Fruit fly (Drosophila melanogaster) whole organism, embryonic: ENCODE measurements around the gene Sfp33A3.

ENCODE experiments used
- Blimp-1 ChIP-seq: fragments of 200-800 bp; sonication (Bioruptor generic); optimal IDR thresholded peaks from 3 replicates; lab custom pipeline; 2018; ENCODE audit warnings: missing biosample characterization, missing genetic modification characterization, mild to moderate bottlenecking, moderate library complexity, missing genetic modification reagents
- CG10565 ChIP-seq: fragments of 200-800 bp; sonication (Bioruptor generic); optimal IDR thresholded peaks from 3 replicates; lab custom pipeline; 2016; ENCODE audit warnings: missing biosample characterization, mild to moderate bottlenecking, missing genetic modification characterization
- CG10979 ChIP-seq: fragments of 200-800 bp; sonication (Bioruptor generic); optimal IDR thresholded peaks from 2 replicates; lab custom pipeline; 2018; ENCODE audit warnings: missing biosample characterization, mild to moderate bottlenecking, missing genetic modification characterization, moderate library complexity
- CG1233 ChIP-seq: fragments of 200-800 bp; sonication (Bioruptor generic); optimal IDR thresholded peaks from 4 replicates; lab custom pipeline; 2018; ENCODE audit warnings: missing biosample characterization, mild to moderate bottlenecking, missing genetic modification characterization
- CG13287 ChIP-seq: fragments of 200-800 bp; sonication (Bioruptor generic); IDR thresholded peaks from 2 replicates; pipeline ENCODE4 v1.3.6; 2022; ENCODE audit warnings: missing biosample characterization, missing genetic modification characterization; ENCODE audit not compliant: partially characterized antibody
- CG1602 ChIP-seq: fragments of 200-800 bp; sonication (Bioruptor generic); optimal IDR thresholded peaks from 3 replicates; lab custom pipeline; 2016; ENCODE audit warnings: missing biosample characterization, missing genetic modification characterization
- CG1603 ChIP-seq: fragments of 200-800 bp; sonication (Bioruptor generic); optimal IDR thresholded peaks from 2 replicates; lab custom pipeline; 2019; ENCODE audit warnings: missing biosample characterization, mild to moderate bottlenecking, missing genetic modification characterization, moderate library complexity
- CG1647 ChIP-seq: fragments of 200-800 bp; sonication (Bioruptor generic); optimal IDR thresholded peaks from 3 replicates; lab custom pipeline; 2016; ENCODE audit warnings: missing biosample characterization, missing genetic modification characterization
- CG2116 ChIP-seq: fragments of 200-800 bp; sonication (Bioruptor generic); optimal IDR thresholded peaks from 3 replicates; lab custom pipeline; 2018; ENCODE audit warnings: missing biosample characterization, mild to moderate bottlenecking, missing genetic modification characterization
- CG34224 ChIP-seq: fragments of 200-800 bp; sonication (Bioruptor generic); IDR thresholded peaks from 3 replicates; pipeline ENCODE4 v1.3.6; 2022; ENCODE audit warnings: missing biosample characterization, missing genetic modification characterization; ENCODE audit not compliant: partially characterized antibody
- CG34422 ChIP-seq: fragments of 200-800 bp; sonication (Bioruptor generic); IDR thresholded peaks from 3 replicates; pipeline ENCODE4 v1.3.6; 2022; ENCODE audit warnings: missing biosample characterization, missing genetic modification characterization
- CG5180 ChIP-seq: fragments of 200-800 bp; sonication (Bioruptor generic); optimal IDR thresholded peaks from 3 replicates; lab custom pipeline; 2017; ENCODE audit warnings: missing biosample characterization, missing genetic modification characterization, mild to moderate bottlenecking, moderate library complexity, missing genetic modification reagents
- CG6654 ChIP-seq: fragments of 200-800 bp; sonication (Bioruptor generic); optimal IDR thresholded peaks from 2 replicates; lab custom pipeline; 2017; ENCODE audit warnings: missing biosample characterization, mild to moderate bottlenecking, missing genetic modification characterization
- CG6683 ChIP-seq: fragments of 200-800 bp; sonication (Bioruptor generic); optimal IDR thresholded peaks from 2 replicates; lab custom pipeline; 2017; ENCODE audit warnings: missing biosample characterization, mild to moderate bottlenecking, missing genetic modification characterization, missing genetic modification reagents
- CG9727 ChIP-seq: fragments of 200-800 bp; sonication (Bioruptor generic); optimal IDR thresholded peaks from 3 replicates; lab custom pipeline; 2017; ENCODE audit warnings: missing biosample characterization, mild to moderate bottlenecking, missing genetic modification characterization
- CkIIα-i1 ChIP-seq: fragments of 200-800 bp; sonication (Bioruptor generic); IDR thresholded peaks from 2 replicates; pipeline ENCODE4 v1.3.6; 2022; ENCODE audit warnings: missing biosample characterization, missing genetic modification characterization
- D ChIP-seq, 2 experiments: fragments of 200-800 bp in 1 of 2; fragments of >200 bp in 1 of 2; sonication (Bioruptor generic) in 1 of 2; optimal IDR thresholded peaks; 2 replicates in 1 of 2; 3 replicates in 1 of 2; lab custom pipeline; 2017; ENCODE audit warnings: mild to moderate bottlenecking in 1 of 2, missing biosample characterization in 1 of 2, missing genetic modification characterization in 1 of 2, missing genetic modification reagents in 1 of 2
- Drgx ChIP-seq: fragments of 200-800 bp; sonication (Bioruptor generic); IDR thresholded peaks from 2 replicates; pipeline ENCODE4 v1.3.6; 2022; ENCODE audit warnings: missing biosample characterization, missing genetic modification characterization
- Gug ChIP-seq: fragments of 200-800 bp; sonication (Bioruptor generic); IDR thresholded peaks from 4 replicates; pipeline ENCODE4 v1.3.6; 2022; ENCODE audit warnings: missing biosample characterization, missing genetic modification characterization
- Hr51 ChIP-seq, 2 experiments: fragments of 200-800 bp; sonication (Bioruptor generic); optimal IDR thresholded peaks; 2 replicates in 1 of 2; 3 replicates in 1 of 2; lab custom pipeline; 2016 to 2018; ENCODE audit warnings: missing biosample characterization in 2 of 2, missing genetic modification characterization in 2 of 2, mild to moderate bottlenecking in 1 of 2, moderate library complexity in 1 of 2
- MBD-R2 ChIP-seq: fragments of 200-800 bp; sonication (Bioruptor generic); IDR thresholded peaks from 2 replicates; pipeline ENCODE4 v1.3.6; 2022; ENCODE audit warnings: missing biosample characterization, missing genetic modification characterization
- MESR4 ChIP-seq: fragments of 200-800 bp; sonication (Bioruptor generic); optimal IDR thresholded peaks from 2 replicates; lab custom pipeline; 2018; ENCODE audit warnings: missing biosample characterization, mild to moderate bottlenecking, missing genetic modification characterization, moderate library complexity
- Opbp ChIP-seq: fragments of 200-800 bp; sonication (Bioruptor generic); IDR thresholded peaks from 3 replicates; pipeline ENCODE4 v1.3.6; 2022; ENCODE audit warnings: missing biosample characterization, missing genetic modification characterization; ENCODE audit not compliant: partially characterized antibody
- Scr ChIP-seq: fragments of 200-800 bp; sonication (Bioruptor generic); IDR thresholded peaks from 2 replicates; pipeline ENCODE4 v1.3.6; 2022; ENCODE audit warnings: missing biosample characterization, missing genetic modification characterization; ENCODE audit not compliant: partially characterized antibody
- Sry-β ChIP-seq: fragments of 200-800 bp; sonication (Bioruptor generic); optimal IDR thresholded peaks from 2 replicates; lab custom pipeline; 2018; ENCODE audit warnings: missing biosample characterization, mild to moderate bottlenecking, missing genetic modification characterization, moderate library complexity
- Taf1 ChIP-seq: fragments of 200-800 bp; sonication (Bioruptor generic); IDR thresholded peaks from 2 replicates; pipeline ENCODE4 v1.3.6; 2022; ENCODE audit warnings: missing biosample characterization, missing genetic modification characterization
- YL-1 ChIP-seq: fragments of 200-800 bp; sonication (Bioruptor generic); optimal IDR thresholded peaks from 3 replicates; lab custom pipeline; 2017; ENCODE audit warnings: missing biosample characterization, mild to moderate bottlenecking, missing genetic modification characterization
- abd-A ChIP-seq: fragments of 200-800 bp; sonication (Bioruptor generic); optimal IDR thresholded peaks from 3 replicates; lab custom pipeline; 2019; ENCODE audit warnings: missing biosample characterization, mild to moderate bottlenecking, missing genetic modification characterization, moderate library complexity
- amos ChIP-seq: fragments of 200-800 bp; sonication (Bioruptor generic); IDR thresholded peaks from 2 replicates; pipeline ENCODE4 v1.3.6; 2022; ENCODE audit warnings: missing biosample characterization, missing genetic modification characterization; ENCODE audit not compliant: partially characterized antibody
- caup ChIP-seq: fragments of 200-800 bp; sonication (Bioruptor generic); optimal IDR thresholded peaks from 3 replicates; lab custom pipeline; 2017; ENCODE audit warnings: missing biosample characterization, mild to moderate bottlenecking, missing genetic modification characterization, moderate library complexity; ENCODE audit not compliant: severe bottlenecking
- crc ChIP-seq: fragments of 200-800 bp; sonication (Bioruptor generic); optimal IDR thresholded peaks from 2 replicates; lab custom pipeline; 2016; ENCODE audit warnings: missing biosample characterization, missing genetic modification characterization
- crol ChIP-seq: fragments of 200-800 bp; sonication (Bioruptor generic); IDR thresholded peaks from 2 replicates; pipeline ENCODE4 v1.3.6; 2022; ENCODE audit warnings: missing biosample characterization, missing genetic modification characterization
- gfzf ChIP-seq: fragments of 200-800 bp; sonication (Bioruptor generic); optimal IDR thresholded peaks from 2 replicates; lab custom pipeline; 2016; ENCODE audit warnings: missing biosample characterization, mild to moderate bottlenecking, missing genetic modification characterization, moderate library complexity
- jumu ChIP-seq: fragments of 200-800 bp; sonication (Bioruptor generic); optimal IDR thresholded peaks from 3 replicates; lab custom pipeline; 2016; ENCODE audit warnings: missing biosample characterization, missing genetic modification characterization
- kah ChIP-seq: fragments of 200-800 bp; sonication (Bioruptor generic); optimal IDR thresholded peaks from 2 replicates; lab custom pipeline; 2018; ENCODE audit warnings: missing biosample characterization, mild to moderate bottlenecking, missing genetic modification characterization
- mirr ChIP-seq: fragments of 200-800 bp; sonication (Bioruptor generic); optimal IDR thresholded peaks from 3 replicates; lab custom pipeline; 2018; ENCODE audit warnings: missing biosample characterization, mild to moderate bottlenecking, missing genetic modification characterization
- nmo ChIP-seq: fragments of 200-800 bp; sonication (Bioruptor generic); optimal IDR thresholded peaks from 2 replicates; lab custom pipeline; 2018; ENCODE audit warnings: missing biosample characterization, mild to moderate bottlenecking, missing genetic modification characterization, moderate library complexity
- pb ChIP-seq: fragments of 200-800 bp; sonication (Bioruptor generic); optimal IDR thresholded peaks from 3 replicates; lab custom pipeline; 2016; ENCODE audit warnings: missing biosample characterization, missing genetic modification characterization
- row ChIP-seq: fragments of 200-800 bp; sonication (Bioruptor generic); IDR thresholded peaks from 3 replicates; pipeline ENCODE4 v1.3.6; 2022; ENCODE audit warnings: missing biosample characterization, missing genetic modification characterization
- sens-2 ChIP-seq: fragments of 200-800 bp; sonication (Bioruptor generic); IDR thresholded peaks from 2 replicates; pipeline ENCODE4 v1.3.6; 2022; ENCODE audit warnings: missing biosample characterization, missing genetic modification characterization
- sna ChIP-seq: fragments of 200-800 bp; sonication (Bioruptor generic); IDR thresholded peaks from 2 replicates; pipeline ENCODE4 v1.3.6; 2022; ENCODE audit warnings: missing biosample characterization, missing genetic modification characterization; ENCODE audit not compliant: partially characterized antibody
- tap ChIP-seq: fragments of 200-800 bp; optimal IDR thresholded peaks from 3 replicates; lab custom pipeline; 2019; ENCODE audit warnings: missing biosample characterization, mild to moderate bottlenecking, missing genetic modification characterization, moderate library complexity
- tgo ChIP-seq: fragments of 200-800 bp; sonication (Bioruptor generic); IDR thresholded peaks from 3 replicates; pipeline ENCODE4 v1.3.6; 2022; ENCODE audit warnings: missing biosample characterization, missing genetic modification characterization
- tna ChIP-seq: fragments of 200-800 bp; sonication (Bioruptor generic); IDR thresholded peaks from 2 replicates; pipeline ENCODE4 v1.3.6; 2022; ENCODE audit warnings: missing biosample characterization, missing genetic modification characterization; ENCODE audit not compliant: partially characterized antibody
- ttk ChIP-seq: fragments of 200-800 bp; sonication (Bioruptor generic); IDR thresholded peaks from 2 replicates; pipeline ENCODE4 v2.1.2; 2022; ENCODE audit warnings: missing biosample characterization, missing genetic modification characterization
- unc-4 ChIP-seq: fragments of 200-800 bp; sonication (Bioruptor generic); IDR thresholded peaks from 2 replicates; pipeline ENCODE4 v1.3.6; 2022; ENCODE audit warnings: missing biosample characterization, missing genetic modification characterization; ENCODE audit not compliant: partially characterized antibody

Gene Sfp33A3

DNA sequence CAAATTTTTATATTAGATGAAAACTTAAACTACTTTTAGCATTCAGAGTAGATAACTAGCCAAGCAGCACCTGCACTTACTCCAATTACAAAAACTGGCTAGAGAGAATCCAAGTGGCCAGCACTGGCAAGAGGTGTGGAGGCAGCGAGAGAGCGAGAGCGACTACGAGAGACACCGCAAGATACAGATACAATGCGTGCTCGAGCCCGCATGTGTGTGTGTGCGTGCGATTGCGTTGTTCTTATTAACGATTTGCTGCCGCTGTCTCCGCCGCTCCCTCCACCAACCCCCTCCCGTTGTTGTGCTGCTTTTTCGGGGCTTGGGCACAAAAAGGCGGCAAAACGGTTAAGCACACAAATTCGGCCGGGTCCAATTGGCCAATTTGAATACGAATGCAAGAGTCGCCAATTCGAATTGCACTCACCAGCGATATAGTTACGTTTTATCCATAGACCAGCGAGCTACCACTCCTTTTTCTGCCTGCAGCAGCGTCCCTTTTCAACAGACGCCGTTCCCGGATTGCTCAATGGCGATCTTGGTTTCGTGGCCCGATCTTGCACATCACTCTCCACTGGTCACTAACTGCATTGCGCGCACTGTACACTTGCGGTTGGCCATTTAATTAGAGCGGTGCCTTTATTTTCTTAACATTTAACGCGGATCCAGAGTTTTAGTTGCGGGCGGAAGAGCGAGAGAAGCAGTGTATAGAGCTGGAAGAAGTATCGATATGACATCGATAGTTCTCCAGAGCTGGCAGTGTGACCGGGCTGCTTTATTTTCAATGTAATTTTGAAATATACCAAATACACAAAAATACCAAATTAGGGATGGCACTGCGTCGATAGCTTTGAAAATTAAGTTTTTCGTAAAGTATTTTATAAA lies 30.8 kb upstream of the Sfp33A3 start, which contains the start of gene crol (continued):
- peak; percentile 94 for TF ChIP-seq Sry-β (GFP tag; lab: Kevin White, UChicago)
- peak; percentile 80 for TF ChIP-seq abd-A
- no peak for TF ChIP-seq CG5180 (GFP tag; lab: Kevin White, UChicago)
- TF ChIP-seq crol (GFP tag; lab: Robert Waterston, UW) = peak; percentile 100
- no peak for TF ChIP-seq CG10565 (GFP tag; lab: Kevin White, UChicago)
- peak; percentile 13; the same call in 1 of the 4 replicates for TF ChIP-seq Gug
- TF ChIP-seq sens-2 (GFP tag; lab: Robert Waterston, UW) = no peak
- TF ChIP-seq CG13287 (GFP tag; lab: Robert Waterston, UW) = peak; percentile 94
- no peak for TF ChIP-seq CG1647 (GFP tag; lab: Kevin White, UChicago)
- TF ChIP-seq mirr (GFP tag; lab: Kevin White, UChicago) = peak; percentile 55
- no peak for TF ChIP-seq pb (GFP tag; lab: Kevin White, UChicago)
- no peak for TF ChIP-seq CG1233 (GFP tag; lab: Kevin White, UChicago)
- peak; percentile 89 for TF ChIP-seq unc-4
- TF ChIP-seq Opbp = peak; percentile 91
- TF ChIP-seq MESR4 (GFP tag; lab: Kevin White, UChicago) = peak; percentile 89
- TF ChIP-seq CG1602 = no peak
- peak; percentile 60 for TF ChIP-seq YL-1 (GFP tag; lab: Kevin White, UChicago)
- TF ChIP-seq tap (tag; lab: Kevin White, UChicago) = peak; percentile 30
- TF ChIP-seq gfzf = peak; percentile 72
- peak; percentile 10 for TF ChIP-seq Blimp-1 (GFP tag; lab: Kevin White, UChicago)
- TF ChIP-seq Taf1 (GFP tag; lab: Robert Waterston, UW) = 0 out of 2 replicates have a peak, but pooled peaks have one; percentile 9
- TF ChIP-seq tna (GFP tag; lab: Robert Waterston, UW) = peak; percentile 55
- peak; percentile 24 for TF ChIP-seq CG9727 (GFP tag; lab: Kevin White, UChicago)
- TF ChIP-seq sna = peak; percentile 80
- TF ChIP-seq Drgx (GFP tag; lab: Robert Waterston, UW) = peak; percentile 50
- TF ChIP-seq crc = no peak
- 0 out of 2 replicates have a peak, but pooled peaks have one; percentile 16 for TF ChIP-seq ttk (GFP tag; lab: Robert Waterston, UW)
- TF ChIP-seq CG1603 = peak; percentile 59
- peak; percentile 61 for TF ChIP-seq D (optimal IDR thresholded peaks at IDR 0.05; lab: Kevin White, UChicago)
- TF ChIP-seq D (GFP tag; optimal IDR thresholded peaks at IDR 0.05; lab: Kevin White, UChicago) = no peak
- TF ChIP-seq CG6654 (GFP tag; lab: Kevin White, UChicago) = no peak
- no peak for TF ChIP-seq CkIIα-i1 (GFP tag; lab: Robert Waterston, UW)
- no peak for TF ChIP-seq tgo (GFP tag; lab: Robert Waterston, UW)
- TF ChIP-seq CG34224 (GFP tag; lab: Robert Waterston, UW) = peak; percentile 88
- peak in 1 of 2 experiments; percentile 34 for TF ChIP-seq Hr51 (GFP tag; optimal IDR thresholded peaks at IDR 0.05; lab: Kevin White, UChicago)
- TF ChIP-seq MBD-R2 (GFP tag; lab: Robert Waterston, UW) = peak; percentile 42; the same call in 1 of the 2 replicates
- TF ChIP-seq CG10979 = peak; percentile 27
- peak; percentile 30 for TF ChIP-seq jumu
- TF ChIP-seq kah (GFP tag; lab: Kevin White, UChicago) = no peak
- TF ChIP-seq CG6683 = no peak
- peak; percentile 93; the same call in 2 of the 3 replicates for TF ChIP-seq CG34422 (GFP tag; lab: Robert Waterston, UW)
- TF ChIP-seq caup = no peak
- peak; percentile 57 for TF ChIP-seq CG2116 (GFP tag; lab: Kevin White, UChicago)
- peak; percentile 81 for TF ChIP-seq Scr (GFP tag; lab: Robert Waterston, UW)
- peak; percentile 85 for TF ChIP-seq row (GFP tag; lab: Robert Waterston, UW)
- peak; percentile 90 for TF ChIP-seq amos (GFP tag; lab: Robert Waterston, UW)
- TF ChIP-seq nmo (GFP tag; lab: Kevin White, UChicago) = peak; percentile 50
